Fruit fly (Drosophila melanogaster) whole organism, pupa: ENCODE data around the gene ct.

ENCODE experiments used
- CG10348 ChIP-seq: fragments of 200-800 bp; sonication (Bioruptor generic); IDR thresholded peaks from 2 replicates; pipeline ENCODE4 v1.3.6; 2022; ENCODE audit warnings: missing biosample characterization, missing genetic modification characterization
- CG12605 ChIP-seq: fragments of 200-800 bp; sonication (Bioruptor generic); IDR thresholded peaks from 2 replicates; pipeline ENCODE4 v1.3.6; 2022; ENCODE audit warnings: missing biosample characterization, missing genetic modification characterization
- CG13204 ChIP-seq: fragments of 200-800 bp; sonication (Bioruptor generic); optimal IDR thresholded peaks from 2 replicates; lab custom pipeline; 2018; ENCODE audit warnings: missing biosample characterization, mild to moderate bottlenecking, missing genetic modification characterization, moderate library complexity
- CG14655 ChIP-seq: fragments of 200-800 bp; sonication (Bioruptor generic); optimal IDR thresholded peaks from 3 replicates; lab custom pipeline; 2017; ENCODE audit warnings: mild to moderate bottlenecking, missing biosample characterization, missing genetic modification reagents, missing genetic modification characterization
- CG15710 ChIP-seq: fragments of 200-800 bp; sonication (Bioruptor generic); optimal IDR thresholded peaks from 2 replicates; lab custom pipeline; 2018; ENCODE audit warnings: missing biosample characterization, mild to moderate bottlenecking, missing genetic modification characterization, moderate library complexity
- CG17806 ChIP-seq: fragments of 200-800 bp; sonication (Bioruptor generic); optimal IDR thresholded peaks from 2 replicates; lab custom pipeline; 2018; ENCODE audit warnings: missing biosample characterization, mild to moderate bottlenecking, missing genetic modification characterization, moderate library complexity
- CG32121 ChIP-seq: fragments of 200-800 bp; sonication (Bioruptor generic); IDR thresholded peaks from 2 replicates; pipeline ENCODE4 v1.3.6; 2022; ENCODE audit warnings: missing biosample characterization, missing genetic modification characterization
- CG34367 ChIP-seq: fragments of 200-800 bp; sonication (Bioruptor generic); optimal IDR thresholded peaks from 2 replicates; lab custom pipeline; 2018; ENCODE audit warnings: missing biosample characterization, mild to moderate bottlenecking, missing genetic modification characterization
- CG4496 ChIP-seq: fragments of 200-800 bp; sonication (Bioruptor generic); IDR thresholded peaks from 3 replicates; pipeline ENCODE4 v1.3.6; 2022; ENCODE audit warnings: missing biosample characterization, missing genetic modification characterization
- CG8159 ChIP-seq: fragments of 200-800 bp; sonication (Bioruptor generic); optimal IDR thresholded peaks from 3 replicates; lab custom pipeline; 2018; ENCODE audit warnings: missing biosample characterization, mild to moderate bottlenecking, missing genetic modification characterization, moderate library complexity
- CG8301 ChIP-seq: fragments of 200-800 bp; sonication (Bioruptor generic); optimal IDR thresholded peaks from 2 replicates; lab custom pipeline; 2018; ENCODE audit warnings: missing biosample characterization, mild to moderate bottlenecking, missing genetic modification characterization
- CG9948 ChIP-seq: fragments of 200-800 bp; sonication (Bioruptor generic); optimal IDR thresholded peaks from 2 replicates; lab custom pipeline; 2018; ENCODE audit warnings: missing biosample characterization, mild to moderate bottlenecking, missing genetic modification characterization, moderate library complexity
- D1 ChIP-seq: fragments of 200-800 bp; sonication (Bioruptor generic); optimal IDR thresholded peaks from 2 replicates; lab custom pipeline; 2018; ENCODE audit warnings: missing biosample characterization, mild to moderate bottlenecking, missing genetic modification characterization, moderate library complexity
- EcR ChIP-seq: fragments of 200-800 bp; sonication (Bioruptor generic); optimal IDR thresholded peaks from 3 replicates; lab custom pipeline; 2019; ENCODE audit warnings: missing biosample characterization, missing genetic modification characterization, mild to moderate bottlenecking, moderate library complexity, missing genetic modification reagents
- Ets98B ChIP-seq: fragments of 200-800 bp; sonication (Bioruptor generic); IDR thresholded peaks from 2 replicates; pipeline ENCODE4 v1.3.6; 2022; ENCODE audit warnings: missing biosample characterization, missing genetic modification characterization
- Pif1A ChIP-seq: fragments of 200-800 bp; sonication (Bioruptor generic); optimal IDR thresholded peaks from 3 replicates; lab custom pipeline; 2016; ENCODE audit warnings: missing biosample characterization, missing genetic modification characterization
- Pif1B ChIP-seq: fragments of 200-800 bp; sonication (Bioruptor generic); optimal IDR thresholded peaks from 3 replicates; lab custom pipeline; 2016; ENCODE audit warnings: missing biosample characterization, missing genetic modification characterization
- Snoo ChIP-seq: fragments of 200-800 bp; sonication (Bioruptor generic); optimal IDR thresholded peaks from 3 replicates; lab custom pipeline; 2017; ENCODE audit warnings: missing biosample characterization, mild to moderate bottlenecking, missing genetic modification characterization, inconsistent platforms
- fd96Ca ChIP-seq: fragments of 200-800 bp; sonication (Bioruptor generic); IDR thresholded peaks from 3 replicates; pipeline ENCODE4 v1.3.6; 2022; ENCODE audit warnings: missing biosample characterization, missing genetic modification characterization
- gl ChIP-seq: fragments of 200-800 bp; sonication (Bioruptor generic); optimal IDR thresholded peaks from 2 replicates; lab custom pipeline; 2018; ENCODE audit warnings: missing biosample characterization, mild to moderate bottlenecking, missing genetic modification characterization
- rn ChIP-seq: fragments of 200-800 bp; sonication (Bioruptor generic); IDR thresholded peaks from 2 replicates; pipeline ENCODE4 v1.3.6; 2022; ENCODE audit warnings: missing biosample characterization, missing genetic modification characterization

Gene ct

DNA sequence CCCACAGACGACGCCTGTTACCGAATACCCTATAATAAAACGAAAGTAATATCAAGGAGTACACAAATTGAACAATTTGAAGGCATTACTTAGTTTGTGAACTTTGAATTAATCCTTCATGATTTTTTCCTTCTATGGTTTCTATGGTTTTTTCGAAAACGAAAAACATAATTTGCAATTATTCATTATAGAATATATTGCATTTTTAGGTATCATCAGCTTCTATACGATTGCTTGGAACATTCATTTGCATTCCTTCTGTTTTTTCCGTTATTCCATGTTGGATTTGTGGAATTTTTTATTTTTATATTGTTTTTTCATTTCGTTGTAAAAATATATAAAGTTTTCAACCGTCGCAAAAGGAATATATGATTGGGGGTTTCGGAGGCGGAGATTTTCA lies 107.2 kb downstream of the ct start:
- no peak for TF ChIP-seq fd96Ca (GFP tag; lab: Robert Waterston, UW)
- no peak for TF ChIP-seq CG34367 (tag; lab: Kevin White, UChicago)
- no peak for TF ChIP-seq Pif1B
- TF ChIP-seq CG4496 (GFP tag; lab: Robert Waterston, UW) = no peak
- TF ChIP-seq CG8159 (tag; lab: Kevin White, UChicago) = no peak
- TF ChIP-seq CG15710 (tag; lab: Kevin White, UChicago) = no peak
- no peak for TF ChIP-seq rn (GFP tag; lab: Robert Waterston, UW)
- TF ChIP-seq gl (tag; lab: Kevin White, UChicago) = no peak
- TF ChIP-seq CG32121 (GFP tag; lab: Robert Waterston, UW) = no peak
- no peak for TF ChIP-seq Pif1A (GFP tag; lab: Kevin White, UChicago)
- TF ChIP-seq CG17806 (tag; lab: Kevin White, UChicago) = no peak
- TF ChIP-seq Snoo (tag; lab: Kevin White, UChicago) = no peak
- TF ChIP-seq D1 (tag; lab: Kevin White, UChicago) = no peak
- TF ChIP-seq CG8301 = no peak
- no peak for TF ChIP-seq CG13204
- no peak for TF ChIP-seq CG12605 (GFP tag; lab: Robert Waterston, UW)
- TF ChIP-seq CG14655 (GFP tag; lab: Kevin White, UChicago) = no peak
- TF ChIP-seq CG10348 (GFP tag; lab: Robert Waterston, UW) = no peak

- TF ChIP-seq fd96Ca (GFP tag; lab: Robert Waterston, UW) (no peak), CG9948 (tag; lab: Kevin White, UChicago) (no peak), EcR (GFP tag; lab: Kevin White, UChicago) (no peak), Pif1A (GFP tag; lab: Kevin White, UChicago) (no peak), CG8301 (no peak), CG12605 (GFP tag; lab: Robert Waterston, UW) (no peak), CG32121 (GFP tag; lab: Robert Waterston, UW) (no peak), CG34367 (tag; lab: Kevin White, UChicago) (no peak), CG17806 (tag; lab: Kevin White, UChicago) (no peak), CG15710 (tag; lab: Kevin White, UChicago) (no peak), CG14655 (GFP tag; lab: Kevin White, UChicago) (no peak), Pif1B (no peak), gl (tag; lab: Kevin White, UChicago) (no peak), CG4496 (GFP tag; lab: Robert Waterston, UW) (no peak), Ets98B (GFP tag; lab: Robert Waterston, UW) (no peak), CG10348 (GFP tag; lab: Robert Waterston, UW) (no peak), rn (GFP tag; lab: Robert Waterston, UW) (no peak), CG13204 (no peak)
Measured at dm6 chrX:7717832-7718231, 109.6 kb downstream of the ct start, which contains the start of gene CG15478. TSS of gene CG15478 (minus strand) at chrX:7717932.

DNA sequence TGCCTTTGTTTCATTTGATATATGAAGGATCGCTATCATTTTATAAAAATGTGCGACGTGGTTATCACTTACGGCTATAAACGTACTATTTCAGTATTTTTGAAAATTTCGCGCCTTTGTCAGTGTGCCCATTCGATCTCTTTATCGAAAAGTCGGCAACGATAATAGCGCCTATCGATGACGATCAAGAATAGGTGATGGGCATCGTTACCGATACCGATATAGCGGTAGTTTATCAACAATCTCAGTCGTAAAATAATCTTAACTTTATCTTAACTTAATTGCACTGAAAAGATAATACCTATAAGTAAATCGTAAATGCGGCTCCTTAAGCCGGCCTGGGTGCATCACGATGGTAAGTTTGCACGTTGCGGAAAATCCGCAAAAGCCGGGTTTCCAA lies 113.7 kb downstream of the ct start, which contains the start of gene Hira:
TSS of gene Hira (plus strand) at position 215 of the 400 bp plus-strand sequence.
- TF ChIP-seq D1 (tag; lab: Kevin White, UChicago) = no peak
- TF ChIP-seq CG9948 (tag; lab: Kevin White, UChicago) = no peak
- TF ChIP-seq CG17806 (tag; lab: Kevin White, UChicago) = no peak
- no peak for TF ChIP-seq CG34367 (tag; lab: Kevin White, UChicago)
- TF ChIP-seq Snoo (tag; lab: Kevin White, UChicago) = no peak
- no peak for TF ChIP-seq CG15710 (tag; lab: Kevin White, UChicago)
- TF ChIP-seq rn (GFP tag; lab: Robert Waterston, UW) = no peak
- no peak for TF ChIP-seq Ets98B (GFP tag; lab: Robert Waterston, UW)
- TF ChIP-seq, all 21 proteins: peak for 0
